Worm (Caenorhabditis elegans): ENCODE measurements around the gene frk-1.

ce11 chrIV:10085401-10086187 is 42.6 kb downstream of the frk-1 start, which contains the start of the genes col-2 and ndc-80:
- TF ChIP-seq tbx-8 (GFP tag; optimal IDR thresholded peaks at IDR 0.05), result no peak
- no peak for TF ChIP-seq elt-1 (tag; optimal IDR thresholded peaks at IDR 0.05; ENCODE audit: borderline replicate concordance, insufficient read depth)
- no peak for TF ChIP-seq mep-1 (tag; optimal IDR thresholded peaks at IDR 0.05)
- TF ChIP-seq nhr-76 (tag; optimal IDR thresholded peaks at IDR 0.05), result no peak
- peak; percentile 60 for TF ChIP-seq ces-1 (GFP tag; optimal IDR thresholded peaks at IDR 0.05)
- no peak for TF ChIP-seq elt-3 (tag; optimal IDR thresholded peaks at IDR 0.05)
- peak; percentile 44 for TF ChIP-seq pha-4 (tag; optimal IDR thresholded peaks at IDR 0.05)
- TF ChIP-seq bed-3 (GFP tag; optimal IDR thresholded peaks at IDR 0.05), result no peak
- no peak for TF ChIP-seq blmp-1 (tag; optimal IDR thresholded peaks at IDR 0.05)
- no peak for TF ChIP-seq nhr-12 (tag; optimal IDR thresholded peaks at IDR 0.05)
- no peak for TF ChIP-seq lin-13 (tag; optimal IDR thresholded peaks at IDR 0.05)
- TF ChIP-seq ceh-39 (tag; optimal IDR thresholded peaks at IDR 0.05), result peak; percentile 88
